Fruit fly (Drosophila melanogaster) whole organism, embryonic: ENCODE measurements around the gene CG15818.
A peak's percentile ranks its signal among the peaks of the same experiment; 100 is the strongest.

Experiments used
- ATbp ChIP-seq: fragments of 200-800 bp; sonication (Bioruptor generic); optimal IDR thresholded peaks from 2 replicates; lab custom pipeline; 2017; ENCODE audit warnings: missing biosample characterization, mild to moderate bottlenecking, missing genetic modification characterization, missing genetic modification reagents
- Abd-B ChIP-seq: fragments of 200-800 bp; sonication (Bioruptor generic); optimal IDR thresholded peaks from 2 replicates; lab custom pipeline; 2018; ENCODE audit warnings: missing biosample characterization, mild to moderate bottlenecking, missing genetic modification characterization, moderate library complexity
- Aef1 ChIP-seq: fragments of 200-800 bp; sonication (Bioruptor generic); IDR thresholded peaks from 3 replicates; pipeline ENCODE4 v1.3.6; 2022; ENCODE audit warnings: missing biosample characterization, missing genetic modification characterization
- CG10543 ChIP-seq: fragments of 200-800 bp; sonication (Bioruptor generic); optimal IDR thresholded peaks from 3 replicates; lab custom pipeline; 2017; ENCODE audit warnings: missing biosample characterization, mild to moderate bottlenecking, missing genetic modification characterization, moderate library complexity
- CG11695 ChIP-seq: fragments of 200-800 bp; sonication (Bioruptor generic); IDR thresholded peaks from 3 replicates; pipeline ENCODE4 v1.3.6; 2022; ENCODE audit warnings: missing biosample characterization, missing genetic modification characterization
- CG12104 ChIP-seq: fragments of 200-800 bp; sonication (Bioruptor generic); optimal IDR thresholded peaks from 3 replicates; lab custom pipeline; 2016; ENCODE audit warnings: missing biosample characterization, missing genetic modification characterization
- CG12391 ChIP-seq: fragments of 200-800 bp; sonication (Bioruptor generic); optimal IDR thresholded peaks from 3 replicates; lab custom pipeline; 2018; ENCODE audit warnings: missing biosample characterization, mild to moderate bottlenecking, missing genetic modification characterization, moderate library complexity
- CG13894 ChIP-seq: fragments of 200-800 bp; sonication (Bioruptor generic); optimal IDR thresholded peaks from 3 replicates; lab custom pipeline; 2018; ENCODE audit warnings: missing biosample characterization, mild to moderate bottlenecking, missing genetic modification characterization, moderate library complexity
- CG14050 ChIP-seq: fragments of 200-800 bp; sonication (Bioruptor generic); IDR thresholded peaks from 3 replicates; pipeline ENCODE4 v1.3.6; 2022; ENCODE audit warnings: missing biosample characterization, missing genetic modification characterization
- CG14667 ChIP-seq: fragments of 200-800 bp; sonication (Bioruptor generic); IDR thresholded peaks from 2 replicates; pipeline ENCODE4 v1.3.6; 2022; ENCODE audit warnings: missing biosample characterization, missing genetic modification characterization
- CG31388 ChIP-seq: fragments of 200-800 bp; sonication (Bioruptor generic); optimal IDR thresholded peaks from 2 replicates; lab custom pipeline; 2016; ENCODE audit warnings: missing biosample characterization, missing genetic modification characterization
- CG3281 ChIP-seq: fragments of 200-800 bp; sonication (Bioruptor generic); optimal IDR thresholded peaks from 3 replicates; lab custom pipeline; 2017; ENCODE audit warnings: missing biosample characterization, mild to moderate bottlenecking, missing genetic modification characterization
- CG3847 ChIP-seq: fragments of 200-800 bp; sonication (Bioruptor generic); IDR thresholded peaks from 2 replicates; pipeline ENCODE4 v1.3.6; 2022; ENCODE audit warnings: missing biosample characterization, missing genetic modification characterization
- CG5180 ChIP-seq: fragments of 200-800 bp; sonication (Bioruptor generic); optimal IDR thresholded peaks from 3 replicates; lab custom pipeline; 2017; ENCODE audit warnings: missing biosample characterization, missing genetic modification characterization, mild to moderate bottlenecking, moderate library complexity, missing genetic modification reagents
- CG5245 ChIP-seq: fragments of 200-800 bp; sonication (Bioruptor generic); optimal IDR thresholded peaks from 3 replicates; lab custom pipeline; 2016; ENCODE audit warnings: missing biosample characterization, missing genetic modification characterization
- CG7556 ChIP-seq: fragments of 200-800 bp; sonication (Bioruptor generic); optimal IDR thresholded peaks from 2 replicates; lab custom pipeline; 2017; ENCODE audit warnings: missing biosample characterization, mild to moderate bottlenecking, missing genetic modification characterization
- CG7786 ChIP-seq: fragments of 200-800 bp; sonication (Bioruptor generic); optimal IDR thresholded peaks from 2 replicates; lab custom pipeline; 2016; ENCODE audit warnings: missing biosample characterization, missing genetic modification characterization
- CG9437 ChIP-seq: fragments of 200-800 bp; sonication (Bioruptor generic); optimal IDR thresholded peaks from 2 replicates; lab custom pipeline; 2018; ENCODE audit warnings: missing biosample characterization, mild to moderate bottlenecking, missing genetic modification characterization
- D19A ChIP-seq: fragments of 200-800 bp; optimal IDR thresholded peaks from 3 replicates; lab custom pipeline; 2019; ENCODE audit warnings: missing biosample characterization, mild to moderate bottlenecking, missing genetic modification characterization, moderate library complexity
- Eip74EF ChIP-seq, 2 experiments: fragments of 200-800 bp in 1 of 2; fragments of >200 bp in 1 of 2; sonication (Bioruptor generic) in 1 of 2; optimal IDR thresholded peaks; 2 replicates each; lab custom pipeline; 2017 to 2019; ENCODE audit warnings: missing biosample characterization in 2 of 2, missing genetic modification characterization in 2 of 2, mild to moderate bottlenecking in 1 of 2, moderate library complexity in 1 of 2
- Fer1 ChIP-seq: fragments of 200-800 bp; sonication (Bioruptor generic); optimal IDR thresholded peaks from 2 replicates; lab custom pipeline; 2017; ENCODE audit warnings: missing biosample characterization, mild to moderate bottlenecking, missing genetic modification characterization
- HmgD ChIP-seq: fragments of 200-800 bp; sonication (Bioruptor generic); optimal IDR thresholded peaks from 3 replicates; lab custom pipeline; 2016; ENCODE audit warnings: missing biosample characterization, missing genetic modification characterization
- Mad ChIP-seq: fragments of 200-800 bp; sonication (Bioruptor generic); optimal IDR thresholded peaks from 2 replicates; lab custom pipeline; 2016; ENCODE audit warnings: missing biosample characterization, missing genetic modification characterization
- Mrtf ChIP-seq: fragments of 200-800 bp; sonication (Bioruptor generic); IDR thresholded peaks from 3 replicates; pipeline ENCODE4 v1.3.6; 2022; ENCODE audit warnings: missing biosample characterization, missing genetic modification characterization
- Oli ChIP-seq: fragments of 200-800 bp; sonication (Bioruptor generic); optimal IDR thresholded peaks from 2 replicates; lab custom pipeline; 2018; ENCODE audit warnings: missing biosample characterization, mild to moderate bottlenecking, missing genetic modification characterization, moderate library complexity
- PHDP ChIP-seq: fragments of 200-800 bp; sonication (Bioruptor generic); optimal IDR thresholded peaks from 3 replicates; lab custom pipeline; 2018; ENCODE audit warnings: missing biosample characterization, mild to moderate bottlenecking, missing genetic modification characterization, moderate library complexity
- Ptx1 ChIP-seq: fragments of 200-800 bp; sonication (Bioruptor generic); IDR thresholded peaks from 2 replicates; pipeline ENCODE4 v1.3.6; 2022; ENCODE audit warnings: missing biosample characterization, missing genetic modification characterization
- Ssrp ChIP-seq: fragments of 200-800 bp; sonication (Bioruptor generic); optimal IDR thresholded peaks from 2 replicates; lab custom pipeline; 2018; ENCODE audit warnings: missing biosample characterization, mild to moderate bottlenecking, missing genetic modification characterization, moderate library complexity
- ap ChIP-seq: fragments of 200-800 bp; sonication (Bioruptor generic); IDR thresholded peaks from 2 replicates; pipeline ENCODE4 v1.3.6; 2022; ENCODE audit warnings: missing biosample characterization, missing genetic modification characterization
- br ChIP-seq: fragments of >200 bp; optimal IDR thresholded peaks from 2 replicates; lab custom pipeline; 2017
- caup ChIP-seq: fragments of 200-800 bp; sonication (Bioruptor generic); optimal IDR thresholded peaks from 3 replicates; lab custom pipeline; 2017; ENCODE audit warnings: missing biosample characterization, mild to moderate bottlenecking, missing genetic modification characterization, moderate library complexity; ENCODE audit not compliant: severe bottlenecking
- chif ChIP-seq, 2 experiments: fragments of 200-800 bp; sonication (Bioruptor generic); optimal IDR thresholded peaks; 3 replicates each; lab custom pipeline; 2016; ENCODE audit warnings: missing biosample characterization in 2 of 2, missing genetic modification characterization in 2 of 2
- dmrt99B ChIP-seq: fragments of 200-800 bp; sonication (Bioruptor generic); optimal IDR thresholded peaks from 2 replicates; lab custom pipeline; 2018; ENCODE audit warnings: missing biosample characterization, mild to moderate bottlenecking, missing genetic modification characterization, moderate library complexity
- dysf ChIP-seq: fragments of 200-800 bp; sonication (Bioruptor generic); IDR thresholded peaks from 3 replicates; pipeline ENCODE4 v1.3.6; 2022; ENCODE audit warnings: missing biosample characterization, missing genetic modification characterization
- gce ChIP-seq: fragments of 200-800 bp; sonication (Bioruptor generic); IDR thresholded peaks from 3 replicates; pipeline ENCODE4 v1.3.6; 2022; ENCODE audit warnings: missing biosample characterization, missing genetic modification characterization
- gcm ChIP-seq: fragments of 200-800 bp; sonication (Bioruptor generic); optimal IDR thresholded peaks from 2 replicates; lab custom pipeline; 2019; ENCODE audit warnings: missing biosample characterization, mild to moderate bottlenecking, missing genetic modification characterization, moderate library complexity
- ind ChIP-seq: fragments of 200-800 bp; sonication (Bioruptor generic); optimal IDR thresholded peaks from 3 replicates; lab custom pipeline; 2016; ENCODE audit warnings: missing biosample characterization, missing genetic modification characterization
- jumu ChIP-seq: fragments of 200-800 bp; sonication (Bioruptor generic); optimal IDR thresholded peaks from 3 replicates; lab custom pipeline; 2016; ENCODE audit warnings: missing biosample characterization, missing genetic modification characterization
- klu ChIP-seq: fragments of 200-800 bp; sonication (Bioruptor generic); IDR thresholded peaks from 2 replicates; pipeline ENCODE4 v1.3.6; 2022; ENCODE audit warnings: missing biosample characterization, missing genetic modification characterization
- mirr ChIP-seq: fragments of 200-800 bp; sonication (Bioruptor generic); optimal IDR thresholded peaks from 3 replicates; lab custom pipeline; 2018; ENCODE audit warnings: missing biosample characterization, mild to moderate bottlenecking, missing genetic modification characterization
- nerfin-1 ChIP-seq: fragments of 200-800 bp; sonication (Bioruptor generic); optimal IDR thresholded peaks from 3 replicates; lab custom pipeline; 2019; ENCODE audit warnings: missing biosample characterization, mild to moderate bottlenecking, missing genetic modification characterization, moderate library complexity
- nmo ChIP-seq: fragments of 200-800 bp; sonication (Bioruptor generic); optimal IDR thresholded peaks from 2 replicates; lab custom pipeline; 2018; ENCODE audit warnings: missing biosample characterization, mild to moderate bottlenecking, missing genetic modification characterization, moderate library complexity
- oc ChIP-seq: fragments of 200-800 bp; sonication (Bioruptor generic); optimal IDR thresholded peaks from 2 replicates; lab custom pipeline; 2018; ENCODE audit warnings: missing biosample characterization, mild to moderate bottlenecking, missing genetic modification characterization, moderate library complexity
- pho ChIP-seq: fragments of 200-800 bp; sonication (Bioruptor generic); optimal IDR thresholded peaks from 2 replicates; lab custom pipeline; 2016; ENCODE audit warnings: missing biosample characterization, missing genetic modification characterization
- prd ChIP-seq, 3 experiments: fragments of >200 bp in 2 of 3; fragments of 200-800 bp in 1 of 3; sonication (Bioruptor generic) in 1 of 3; optimal IDR thresholded peaks in 2 of 3; IDR thresholded peaks in 1 of 3; 2 replicates in 2 of 3; 3 replicates in 1 of 3; pipeline versions ENCODE4 v1.3.6 to Lab custom; 2017 to 2022; ENCODE audit warnings: missing biosample characterization in 1 of 3, missing genetic modification characterization in 1 of 3
- row ChIP-seq: fragments of 200-800 bp; sonication (Bioruptor generic); IDR thresholded peaks from 3 replicates; pipeline ENCODE4 v1.3.6; 2022; ENCODE audit warnings: missing biosample characterization, missing genetic modification characterization
- tap ChIP-seq: fragments of 200-800 bp; optimal IDR thresholded peaks from 3 replicates; lab custom pipeline; 2019; ENCODE audit warnings: missing biosample characterization, mild to moderate bottlenecking, missing genetic modification characterization, moderate library complexity
- tgo ChIP-seq: fragments of 200-800 bp; sonication (Bioruptor generic); IDR thresholded peaks from 3 replicates; pipeline ENCODE4 v1.3.6; 2022; ENCODE audit warnings: missing biosample characterization, missing genetic modification characterization
- tio ChIP-seq: fragments of 200-800 bp; sonication (Bioruptor generic); optimal IDR thresholded peaks from 2 replicates; lab custom pipeline; 2017; ENCODE audit warnings: missing biosample characterization, missing genetic modification characterization, inconsistent platforms
- vnd ChIP-seq: fragments of 200-800 bp; sonication (Bioruptor generic); IDR thresholded peaks from 3 replicates; pipeline ENCODE4 v1.3.6; 2022; ENCODE audit warnings: missing biosample characterization, missing genetic modification characterization; ENCODE audit not compliant: partially characterized antibody

The CG15818 gene

dm6 chr2L:7395813-7396212 is 14.9 kb upstream of the CG15818 start (continued):
- TF ChIP-seq Mad (GFP tag; lab: Kevin White, UChicago) (no peak), Abd-B (GFP tag; lab: Kevin White, UChicago) (peak; percentile 44), ap (GFP tag; lab: Robert Waterston, UW) (peak; percentile 5; the same call in 1 of the 2 replicates), CG5245 (GFP tag; lab: Kevin White, UChicago) (peak; percentile 4), ATbp (GFP tag; lab: Kevin White, UChicago) (peak; percentile 44), gce (GFP tag; lab: Robert Waterston, UW) (no peak), br (lab: Kevin White, UChicago) (no peak), pho (GFP tag; lab: Kevin White, UChicago) (no peak), CG31388 (no peak), mirr (no peak), CG11695 (GFP tag; lab: Robert Waterston, UW) (peak; percentile 57; the same call in 1 of the 3 replicates), CG3847 (GFP tag; lab: Robert Waterston, UW) (peak; percentile 33; the same call in 1 of the 2 replicates), tap (tag; lab: Kevin White, UChicago) (peak; percentile 63), PHDP (tag; lab: Kevin White, UChicago) (peak; percentile 75), nerfin-1 (no peak), vnd (no peak), CG7786 (GFP tag; lab: Kevin White, UChicago) (no peak), prd (optimal IDR thresholded peaks at IDR 0.05; lab: Kevin White, UChicago) (no peak), prd (GFP tag; IDR thresholded peaks at IDR 0.05; lab: Robert Waterston, UW) (peak; percentile 57; the same call in 1 of the 3 replicates), Ssrp (tag; lab: Kevin White, UChicago) (peak; percentile 60), CG10543 (GFP tag; lab: Kevin White, UChicago) (no peak), Ptx1 (GFP tag; lab: Robert Waterston, UW) (peak; percentile 83), CG12104 (GFP tag; lab: Kevin White, UChicago) (peak; percentile 44), CG13894 (tag; lab: Kevin White, UChicago) (no peak), klu (peak; percentile 44; the same call in 1 of the 2 replicates), CG12391 (tag; lab: Kevin White, UChicago) (peak; percentile 75), Oli (tag; lab: Kevin White, UChicago) (peak; percentile 65), CG7556 (GFP tag; lab: Kevin White, UChicago) (peak; percentile 73), Fer1 (GFP tag; lab: Kevin White, UChicago) (peak; percentile 69), Mrtf (peak; percentile 40; the same call in 1 of the 3 replicates), CG14667 (GFP tag; lab: Robert Waterston, UW) (peak; percentile 30; the same call in 1 of the 2 replicates), CG14050 (peak; percentile 31; the same call in 1 of the 3 replicates), tgo (GFP tag; lab: Robert Waterston, UW) (peak; percentile 73; the same call in 2 of the 3 replicates), ind (GFP tag; lab: Kevin White, UChicago) (peak; percentile 49), dmrt99B (tag; lab: Kevin White, UChicago) (peak; percentile 82), jumu (GFP tag; lab: Kevin White, UChicago) (no peak), row (GFP tag; lab: Robert Waterston, UW) (peak; percentile 74), Aef1 (GFP tag; lab: Robert Waterston, UW) (peak; percentile 52; the same call in 2 of the 3 replicates), CG9437 (GFP tag; lab: Kevin White, UChicago) (peak; percentile 37), gcm (peak; percentile 54), HmgD (no peak), caup (GFP tag; lab: Kevin White, UChicago) (peak; percentile 51), dysf (GFP tag; lab: Robert Waterston, UW) (peak; percentile 77), CG3281 (GFP tag; lab: Kevin White, UChicago) (peak; percentile 54), oc (peak; percentile 52), Eip74EF (GFP tag; optimal IDR thresholded peaks at IDR 0.05; lab: Kevin White, UChicago) (peak in 1 of 2 experiments; percentile 70), nmo (peak; percentile 68), chif (GFP tag; optimal IDR thresholded peaks at IDR 0.05; lab: Kevin White, UChicago) (no peak), CG5180 (GFP tag; lab: Kevin White, UChicago) (no peak), D19A (tag; lab: Kevin White, UChicago) (peak; percentile 52), tio (GFP tag; lab: Kevin White, UChicago) (peak; percentile 7)
